Worm (Caenorhabditis elegans): ENCODE measurements around the gene fbxa-71.

fbxa-71 gene

ce11 chrIII:2212343-2212742 lies 43.3 kb upstream of the fbxa-71 start:
- TF ChIP-seq swsn-7 (tag; optimal IDR thresholded peaks at IDR 0.05) (no peak), nhr-85 (tag) (peak; percentile 58), elt-2 (tag; optimal IDR thresholded peaks at IDR 0.05) (peak; percentile 29)

- TF ChIP-seq lir-3 (tag; optimal IDR thresholded peaks at IDR 0.05; ENCODE audit: poor library complexity), result no peak
- TF ChIP-seq nhr-84 (tag; optimal IDR thresholded peaks at IDR 0.05), result no peak
- no peak for TF ChIP-seq efl-1 (optimal IDR thresholded peaks at IDR 0.05)
- no peak for TF ChIP-seq efl-1 (GFP tag; optimal IDR thresholded peaks at IDR 0.05 in 1 of 2)
- no peak for TF ChIP-seq blmp-1 (tag; optimal IDR thresholded peaks at IDR 0.05)
- TF ChIP-seq egl-27 (tag; optimal IDR thresholded peaks at IDR 0.05), result no peak
- no peak for TF ChIP-seq rnt-1 (tag; optimal IDR thresholded peaks at IDR 0.05)
- no peak for TF ChIP-seq nhr-71 (tag; optimal IDR thresholded peaks at IDR 0.05)
- TF ChIP-seq tbx-2 (tag; optimal IDR thresholded peaks at IDR 0.05), result no peak
- no peak for TF ChIP-seq unc-98 (GFP tag; IDR thresholded peaks at IDR 0.05)
- no peak for TF ChIP-seq nhr-20 (tag; optimal IDR thresholded peaks at IDR 0.05)
- TF ChIP-seq lsy-2 (tag; optimal IDR thresholded peaks at IDR 0.05), result no peak
- TF ChIP-seq C34B4.2 (tag; optimal IDR thresholded peaks at IDR 0.05), result no peak
- TF ChIP-seq swsn-7 (tag; optimal IDR thresholded peaks at IDR 0.05), result no peak
- TF ChIP-seq egl-13 (tag; optimal IDR thresholded peaks at IDR 0.05), result no peak
- no peak for TF ChIP-seq nhr-47 (tag; optimal IDR thresholded peaks at IDR 0.05)
Measured at ce11 chrIII:2219408-2219807, 36.2 kb upstream of the fbxa-71 start, which contains the start of gene fbxa-12. TSS of gene fbxa-12 (plus strand) at chrIII:2219708.

- no peak for TF ChIP-seq egl-13 (tag; optimal IDR thresholded peaks at IDR 0.05)
- TF ChIP-seq mab-9 (GFP tag; IDR thresholded peaks at IDR 0.05), result no peak
- TF ChIP-seq nhr-85 (tag), result peak; percentile 27
Measured at ce11 chrIII:2223932-2224331, 31.7 kb upstream of the fbxa-71 start, which contains the start of gene srd-65. TSS of gene srd-65 (minus strand) at chrIII:2224032.

ce11 chrIII:2224478-2224877 lies 31.1 kb upstream of the fbxa-71 start, which contains the start of gene fbxa-38:
TSS of gene fbxa-38 (plus strand) at chrIII:2224672.
- TF ChIP-seq elt-3 (tag; optimal IDR thresholded peaks at IDR 0.05), result peak in 4 of 6 experiments; percentile 24 to 88 (median 84)
- no peak for TF ChIP-seq nhr-77 (tag; optimal IDR thresholded peaks at IDR 0.05)

- TF ChIP-seq egl-13 (tag; optimal IDR thresholded peaks at IDR 0.05) (no peak), aly-2 (tag; optimal IDR thresholded peaks at IDR 0.05) (no peak), sup-37 (GFP tag; optimal IDR thresholded peaks at IDR 0.05) (no peak), aha-1 (tag; optimal IDR thresholded peaks at IDR 0.05) (no peak), nhr-84 (tag; optimal IDR thresholded peaks at IDR 0.05) (no peak), nhr-76 (tag; optimal IDR thresholded peaks at IDR 0.05) (no peak), ceh-82 (tag; optimal IDR thresholded peaks at IDR 0.05) (no peak), unc-30 (tag; optimal IDR thresholded peaks at IDR 0.05) (no peak), tbx-2 (tag; optimal IDR thresholded peaks at IDR 0.05) (no peak), ztf-4 (tag; optimal IDR thresholded peaks at IDR 0.05) (no peak), snu-23 (GFP tag; optimal IDR thresholded peaks at IDR 0.05) (no peak), lin-35 (GFP tag; optimal IDR thresholded peaks at IDR 0.05) (no peak), nhr-90 (tag; optimal IDR thresholded peaks at IDR 0.05; ENCODE audit: poor library complexity) (no peak), skn-1 (tag; optimal IDR thresholded peaks at IDR 0.05) (no peak), dpl-1 (GFP tag; optimal IDR thresholded peaks at IDR 0.05) (no peak)
Measured at ce11 chrIII:2227407-2227806, 28.2 kb upstream of the fbxa-71 start, which contains the start of gene fbxa-62. TSS of gene fbxa-62 (plus strand) at chrIII:2227707.

ce11 chrIII:2232360-2232759 lies 23.3 kb upstream of the fbxa-71 start, which contains the start of gene fbxa-47:
TSS of gene fbxa-47 (minus strand) at chrIII:2232460.
- TF ChIP-seq sup-37 (GFP tag; optimal IDR thresholded peaks at IDR 0.05), result no peak
- no peak for TF ChIP-seq snpc-4 (tag; optimal IDR thresholded peaks at IDR 0.05)

All from whole organism, L1 larva.